Fruit fly (Drosophila melanogaster) whole organism, embryonic: ENCODE data around the gene CG10324.
A peak's percentile ranks its signal among the peaks of the same experiment; 100 is the strongest.

ENCODE experiments used
- Atf6 ChIP-seq: fragments of 200-800 bp; sonication (Bioruptor generic); IDR thresholded peaks from 2 replicates; pipeline ENCODE4 v1.3.6; 2022; ENCODE audit warnings: missing biosample characterization, missing genetic modification characterization
- Bgb ChIP-seq: fragments of 200-800 bp; sonication (Bioruptor generic); IDR thresholded peaks from 2 replicates; pipeline ENCODE4 v1.3.6; 2022; ENCODE audit warnings: missing biosample characterization, missing genetic modification characterization; ENCODE audit not compliant: partially characterized antibody
- Blimp-1 ChIP-seq: fragments of 200-800 bp; sonication (Bioruptor generic); optimal IDR thresholded peaks from 3 replicates; lab custom pipeline; 2018; ENCODE audit warnings: missing biosample characterization, missing genetic modification characterization, mild to moderate bottlenecking, moderate library complexity, missing genetic modification reagents
- CG10959 ChIP-seq: fragments of 200-800 bp; sonication (Bioruptor generic); IDR thresholded peaks from 2 replicates; pipeline ENCODE4 v1.3.6; 2022; ENCODE audit warnings: missing biosample characterization, missing genetic modification characterization
- CG11093 ChIP-seq: fragments of 200-800 bp; sonication (Bioruptor generic); IDR thresholded peaks from 3 replicates; pipeline ENCODE4 v1.3.6; 2022; ENCODE audit warnings: missing biosample characterization, missing genetic modification characterization
- CG12104 ChIP-seq: fragments of 200-800 bp; sonication (Bioruptor generic); optimal IDR thresholded peaks from 3 replicates; lab custom pipeline; 2016; ENCODE audit warnings: missing biosample characterization, missing genetic modification characterization
- CG12769 ChIP-seq: fragments of 200-800 bp; sonication (Bioruptor generic); optimal IDR thresholded peaks from 2 replicates; lab custom pipeline; 2019; ENCODE audit warnings: missing biosample characterization, mild to moderate bottlenecking, missing genetic modification characterization, moderate library complexity
- CG13894 ChIP-seq: fragments of 200-800 bp; sonication (Bioruptor generic); optimal IDR thresholded peaks from 3 replicates; lab custom pipeline; 2018; ENCODE audit warnings: missing biosample characterization, mild to moderate bottlenecking, missing genetic modification characterization, moderate library complexity
- CG15269 ChIP-seq: fragments of 200-800 bp; sonication (Bioruptor generic); optimal IDR thresholded peaks from 2 replicates; lab custom pipeline; 2018; ENCODE audit warnings: missing biosample characterization, mild to moderate bottlenecking, missing genetic modification characterization, moderate library complexity
- CG18011 ChIP-seq: fragments of 200-800 bp; sonication (Bioruptor generic); optimal IDR thresholded peaks from 2 replicates; lab custom pipeline; 2017; ENCODE audit warnings: missing biosample characterization, missing genetic modification characterization, mild to moderate bottlenecking, moderate library complexity, missing genotype
- CG18764 ChIP-seq: fragments of 200-800 bp; sonication (Bioruptor generic); optimal IDR thresholded peaks from 3 replicates; lab custom pipeline; 2016; ENCODE audit warnings: missing biosample characterization, missing genetic modification characterization
- CG2712 ChIP-seq: fragments of 200-800 bp; optimal IDR thresholded peaks from 3 replicates; lab custom pipeline; 2019; ENCODE audit warnings: missing biosample characterization, mild to moderate bottlenecking, missing genetic modification characterization, moderate library complexity
- CG32772 ChIP-seq: fragments of 200-800 bp; sonication (Bioruptor generic); IDR thresholded peaks from 2 replicates; pipeline ENCODE4 v1.3.6; 2022; ENCODE audit warnings: missing biosample characterization, missing genetic modification characterization
- CG33557 ChIP-seq: fragments of 200-800 bp; sonication (Bioruptor generic); optimal IDR thresholded peaks from 2 replicates; lab custom pipeline; 2019; ENCODE audit warnings: missing biosample characterization, mild to moderate bottlenecking, missing genetic modification characterization, moderate library complexity
- CG7786 ChIP-seq: fragments of 200-800 bp; sonication (Bioruptor generic); optimal IDR thresholded peaks from 2 replicates; lab custom pipeline; 2016; ENCODE audit warnings: missing biosample characterization, missing genetic modification characterization
- CG9817 ChIP-seq: fragments of 200-800 bp; sonication (Bioruptor generic); optimal IDR thresholded peaks from 2 replicates; lab custom pipeline; 2018; ENCODE audit warnings: missing biosample characterization, mild to moderate bottlenecking, missing genetic modification characterization, moderate library complexity
- Dad ChIP-seq: fragments of 200-800 bp; sonication (Bioruptor generic); optimal IDR thresholded peaks from 3 replicates; lab custom pipeline; 2016; ENCODE audit warnings: missing biosample characterization, missing genetic modification characterization
- Deaf1 ChIP-seq: fragments of 200-800 bp; optimal IDR thresholded peaks from 3 replicates; lab custom pipeline; 2019; ENCODE audit warnings: missing biosample characterization, mild to moderate bottlenecking, missing genetic modification characterization, moderate library complexity
- Med ChIP-seq: fragments of 200-800 bp; sonication (Bioruptor generic); peaks from one replicate; lab custom pipeline; 2016; ENCODE audit warnings: missing biosample characterization, missing genetic modification characterization, mild to moderate bottlenecking, inconsistent platforms, moderate library complexity
- Nf-YA ChIP-seq: fragments of 200-800 bp; sonication (Bioruptor generic); IDR thresholded peaks from 2 replicates; pipeline ENCODE4 v1.3.6; 2022; ENCODE audit warnings: missing biosample characterization, missing genetic modification characterization
- Nf-YC ChIP-seq: fragments of 200-800 bp; optimal IDR thresholded peaks from 3 replicates; lab custom pipeline; 2019; ENCODE audit warnings: missing biosample characterization, mild to moderate bottlenecking, missing genetic modification characterization, moderate library complexity
- Pdp1 ChIP-seq, 2 experiments: fragments of 200-800 bp; sonication (Bioruptor generic); optimal IDR thresholded peaks; 3 replicates each; lab custom pipeline; 2016; ENCODE audit warnings: missing biosample characterization in 2 of 2, missing genetic modification characterization in 2 of 2, mild to moderate bottlenecking in 1 of 2, moderate library complexity in 1 of 2
- TFAM ChIP-seq: fragments of 200-800 bp; sonication (Bioruptor generic); optimal IDR thresholded peaks from 2 replicates; lab custom pipeline; 2017; ENCODE audit warnings: missing biosample characterization, missing genetic modification characterization, inconsistent platforms
- Taf1 ChIP-seq: fragments of 200-800 bp; sonication (Bioruptor generic); IDR thresholded peaks from 2 replicates; pipeline ENCODE4 v1.3.6; 2022; ENCODE audit warnings: missing biosample characterization, missing genetic modification characterization
- ara ChIP-seq: fragments of 200-800 bp; sonication (Bioruptor generic); IDR thresholded peaks from 2 replicates; pipeline ENCODE4 v1.3.6; 2022; ENCODE audit warnings: missing biosample characterization, missing genetic modification characterization
- bbx ChIP-seq: fragments of 200-800 bp; sonication (Bioruptor generic); IDR thresholded peaks from 2 replicates; pipeline ENCODE4 v1.3.6; 2022; ENCODE audit warnings: missing biosample characterization, missing genetic modification characterization; ENCODE audit not compliant: partially characterized antibody
- chinmo ChIP-seq: fragments of 200-800 bp; sonication (Bioruptor generic); IDR thresholded peaks from 4 replicates; pipeline ENCODE4 v1.3.6; 2022; ENCODE audit warnings: missing biosample characterization, missing genetic modification characterization; ENCODE audit not compliant: partially characterized antibody
- grn ChIP-seq: fragments of 200-800 bp; sonication (Bioruptor generic); optimal IDR thresholded peaks from 3 replicates; lab custom pipeline; 2017; ENCODE audit warnings: missing biosample characterization, missing genetic modification characterization
- pita ChIP-seq: fragments of 200-800 bp; sonication (Bioruptor generic); optimal IDR thresholded peaks from 2 replicates; lab custom pipeline; 2017; ENCODE audit warnings: missing biosample characterization, mild to moderate bottlenecking, missing genetic modification characterization
- ro ChIP-seq: fragments of 200-800 bp; sonication (Bioruptor generic); IDR thresholded peaks from 2 replicates; pipeline ENCODE4 v1.3.6; 2022; ENCODE audit warnings: missing biosample characterization, missing genetic modification characterization
- sc ChIP-seq, 3 experiments: fragments of >200 bp in 2 of 3; fragments of 200-800 bp in 1 of 3; sonication (Bioruptor generic) in 1 of 3; optimal IDR thresholded peaks; 2 replicates in 2 of 3; 3 replicates in 1 of 3; lab custom pipeline; 2017; ENCODE audit warnings: mild to moderate bottlenecking in 1 of 3, missing biosample characterization in 1 of 3, missing genetic modification characterization in 1 of 3, missing genetic modification reagents in 1 of 3
- scrt ChIP-seq: fragments of 200-800 bp; sonication (Bioruptor generic); optimal IDR thresholded peaks from 2 replicates; lab custom pipeline; 2018; ENCODE audit warnings: missing biosample characterization, mild to moderate bottlenecking, missing genetic modification characterization, moderate library complexity
- sd ChIP-seq: fragments of 200-800 bp; sonication (Bioruptor generic); optimal IDR thresholded peaks from 3 replicates; lab custom pipeline; 2018; ENCODE audit warnings: missing biosample characterization, mild to moderate bottlenecking, missing genetic modification characterization, moderate library complexity
- tgo ChIP-seq: fragments of 200-800 bp; sonication (Bioruptor generic); IDR thresholded peaks from 3 replicates; pipeline ENCODE4 v1.3.6; 2022; ENCODE audit warnings: missing biosample characterization, missing genetic modification characterization
- z ChIP-seq: fragments of 200-800 bp; sonication (Bioruptor generic); IDR thresholded peaks from 3 replicates; pipeline ENCODE4 v1.3.6; 2022; ENCODE audit warnings: missing biosample characterization, missing genetic modification characterization
- zen ChIP-seq: fragments of 200-800 bp; sonication (Bioruptor generic); optimal IDR thresholded peaks from 3 replicates; lab custom pipeline; 2018; ENCODE audit warnings: missing biosample characterization, mild to moderate bottlenecking, missing genetic modification characterization, moderate library complexity

CG10324 gene

dm6 chr3R:16611240-16611639, 35.6 kb downstream of the CG10324 start:
- TF ChIP-seq ro (GFP tag; lab: Robert Waterston, UW), result no peak
- peak; percentile 33 for TF ChIP-seq CG2712 (tag; lab: Kevin White, UChicago)

- TF ChIP-seq CG9817 (tag; lab: Kevin White, UChicago), result no peak
- TF ChIP-seq Bgb, result no peak
- TF ChIP-seq CG32772 (GFP tag; lab: Robert Waterston, UW), result no peak
- TF ChIP-seq TFAM (GFP tag; lab: Kevin White, UChicago), result no peak
- no peak for TF ChIP-seq z
Observed at dm6 chr3R:16608920-16609319, 37.9 kb downstream of the CG10324 start, which contains the start of gene NPF. Gene NPF (plus strand): TSS chr3R:16609220.

- TF ChIP-seq CG11093 (no peak), CG18011 (no peak), Atf6 (GFP tag; lab: Robert Waterston, UW) (no peak), Pdp1 (GFP tag; optimal IDR thresholded peaks at IDR 0.05; lab: Kevin White, UChicago) (peak in 1 of 2 experiments; percentile 92), CG12104 (no peak), Nf-YC (tag; lab: Kevin White, UChicago) (no peak), bbx (no peak), tgo (GFP tag; lab: Robert Waterston, UW) (no peak), Taf1 (GFP tag; lab: Robert Waterston, UW) (no peak), CG7786 (GFP tag; lab: Kevin White, UChicago) (no peak), CG33557 (GFP tag; lab: Kevin White, UChicago) (no peak), scrt (GFP tag; lab: Kevin White, UChicago) (peak; percentile 75), Nf-YA (GFP tag; lab: Robert Waterston, UW) (no peak), CG18764 (GFP tag; lab: Kevin White, UChicago) (no peak), ara (GFP tag; lab: Robert Waterston, UW) (no peak), Dad (no peak)
Observed at dm6 chr3R:16605929-16606328, 40.9 kb downstream of the CG10324 start.

- TF ChIP-seq pita (GFP tag; lab: Kevin White, UChicago) (no peak), zen (tag; lab: Kevin White, UChicago) (no peak), CG12769 (tag; lab: Kevin White, UChicago) (peak; percentile 38), CG13894 (tag; lab: Kevin White, UChicago) (peak; percentile 56), Deaf1 (tag; lab: Kevin White, UChicago) (peak; percentile 85), Med (peak; percentile 47), chinmo (GFP tag; lab: Robert Waterston, UW) (0 out of 4 replicates have a peak, but pooled peaks have one; percentile 39)
Observed at dm6 chr3R:16604715-16605114, 42.1 kb downstream of the CG10324 start, which contains the start of gene CG10345. Gene CG10345 (minus strand): TSS chr3R:16604861.

dm6 chr3R:16600735-16601134, 46.1 kb downstream of the CG10324 start:
- TF ChIP-seq sc (optimal IDR thresholded peaks at IDR 0.05; lab: Kevin White, UChicago) (no peak), sc (GFP tag; optimal IDR thresholded peaks at IDR 0.05; lab: Kevin White, UChicago) (no peak), sd (tag; lab: Kevin White, UChicago) (peak; percentile 16), grn (GFP tag; lab: Kevin White, UChicago) (peak; percentile 64), CG15269 (tag; lab: Kevin White, UChicago) (peak; percentile 19), CG10959 (GFP tag; lab: Robert Waterston, UW) (no peak), chinmo (GFP tag; lab: Robert Waterston, UW) (0 out of 4 replicates have a peak, but pooled peaks have one; percentile 10), Blimp-1 (peak; percentile 55)
